Fruit fly (Drosophila melanogaster): ENCODE measurements around the gene CG18268.

DNA sequence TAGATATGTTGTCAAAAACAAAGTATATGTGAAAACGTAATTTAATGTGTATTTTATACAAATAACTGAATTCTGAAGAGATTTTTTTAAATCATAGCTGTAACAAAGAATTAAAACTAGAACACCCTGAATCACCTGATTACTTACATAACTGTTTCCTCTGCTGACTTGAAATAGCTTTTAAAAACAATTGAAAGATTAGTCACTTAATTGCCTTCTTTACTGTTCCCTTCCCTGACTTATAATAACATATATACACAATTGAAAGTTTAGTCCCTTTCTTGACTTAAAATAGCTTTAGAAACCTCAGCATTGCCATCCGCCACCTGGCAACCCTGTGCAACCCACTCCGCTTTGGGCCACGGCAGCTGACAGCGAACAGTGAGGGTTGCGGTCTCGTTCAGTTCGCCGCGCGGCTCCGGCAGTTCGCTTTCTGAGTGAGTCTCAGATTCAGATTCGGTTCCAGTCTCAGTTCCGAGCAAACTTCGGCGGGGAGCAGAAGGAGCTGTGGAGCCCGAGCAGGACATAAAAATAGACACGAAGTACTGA lies 9.8 kb upstream of the CG18268 start, which contains the start of gene CG34384:
- TF ChIP-seq D1 (tag; optimal IDR thresholded peaks at IDR 0.05): no peak
- no peak for TF ChIP-seq rn (GFP tag; IDR thresholded peaks at IDR 0.05)
- TF ChIP-seq CG12605 (GFP tag; IDR thresholded peaks at IDR 0.05): no peak
- TF ChIP-seq Ets98B (GFP tag; IDR thresholded peaks at IDR 0.05): no peak
- TF ChIP-seq EcR (GFP tag; optimal IDR thresholded peaks at IDR 0.05): no peak
- TF ChIP-seq CG4496 (GFP tag; IDR thresholded peaks at IDR 0.05): no peak

Measured in whole organism, pupa.